Fruit fly (Drosophila melanogaster) whole organism, embryonic: ENCODE measurements around the gene CG4629.
A peak's percentile ranks its signal among the peaks of the same experiment; 100 is the strongest.

Source experiments
- ATbp ChIP-seq: fragments of 200-800 bp; sonication (Bioruptor generic); optimal IDR thresholded peaks from 2 replicates; lab custom pipeline; 2017; ENCODE audit warnings: missing biosample characterization, mild to moderate bottlenecking, missing genetic modification characterization, missing genetic modification reagents
- Abd-B ChIP-seq: fragments of 200-800 bp; sonication (Bioruptor generic); optimal IDR thresholded peaks from 2 replicates; lab custom pipeline; 2018; ENCODE audit warnings: missing biosample characterization, mild to moderate bottlenecking, missing genetic modification characterization, moderate library complexity
- Adf1 ChIP-seq: fragments of 200-800 bp; sonication (Bioruptor generic); IDR thresholded peaks from 2 replicates; pipeline ENCODE4 v1.3.6; 2022; ENCODE audit warnings: missing biosample characterization, missing genetic modification characterization
- Asciz ChIP-seq: fragments of 200-800 bp; sonication (Bioruptor generic); optimal IDR thresholded peaks from 2 replicates; lab custom pipeline; 2017; ENCODE audit warnings: missing biosample characterization, mild to moderate bottlenecking, missing genetic modification characterization, missing genetic modification reagents
- Awh ChIP-seq: fragments of 200-800 bp; sonication (Bioruptor generic); IDR thresholded peaks from 2 replicates; pipeline ENCODE4, ENCODE4 v1.3.6; 2022; ENCODE audit warnings: missing biosample characterization, missing genetic modification characterization
- Bdp1 ChIP-seq: fragments of 200-800 bp; sonication (Bioruptor generic); optimal IDR thresholded peaks from 3 replicates; lab custom pipeline; 2016; ENCODE audit warnings: missing biosample characterization, missing genetic modification characterization
- CG10959 ChIP-seq: fragments of 200-800 bp; sonication (Bioruptor generic); IDR thresholded peaks from 2 replicates; pipeline ENCODE4 v1.3.6; 2022; ENCODE audit warnings: missing biosample characterization, missing genetic modification characterization
- CG11456 ChIP-seq: fragments of 200-800 bp; sonication (Bioruptor generic); IDR thresholded peaks from 3 replicates; pipeline ENCODE4 v1.3.6; 2022; ENCODE audit warnings: missing biosample characterization, missing genetic modification characterization
- CG13123 ChIP-seq: fragments of 200-800 bp; sonication (Bioruptor generic); optimal IDR thresholded peaks from 2 replicates; lab custom pipeline; 2016; ENCODE audit warnings: missing biosample characterization, missing genetic modification characterization
- CG13296 ChIP-seq: fragments of 200-800 bp; sonication (Bioruptor generic); optimal IDR thresholded peaks from 3 replicates; lab custom pipeline; 2018; ENCODE audit warnings: missing biosample characterization, mild to moderate bottlenecking, missing genetic modification characterization
- CG13775 ChIP-seq: fragments of 200-800 bp; sonication (Bioruptor generic); optimal IDR thresholded peaks from 3 replicates; lab custom pipeline; 2017; ENCODE audit warnings: missing biosample characterization, mild to moderate bottlenecking, missing genetic modification characterization
- CG14050 ChIP-seq: fragments of 200-800 bp; sonication (Bioruptor generic); IDR thresholded peaks from 3 replicates; pipeline ENCODE4 v1.3.6; 2022; ENCODE audit warnings: missing biosample characterization, missing genetic modification characterization
- CG14667 ChIP-seq: fragments of 200-800 bp; sonication (Bioruptor generic); IDR thresholded peaks from 2 replicates; pipeline ENCODE4 v1.3.6; 2022; ENCODE audit warnings: missing biosample characterization, missing genetic modification characterization
- CG16815 ChIP-seq: fragments of 200-800 bp; sonication (Bioruptor generic); optimal IDR thresholded peaks from 3 replicates; lab custom pipeline; 2017; ENCODE audit warnings: missing biosample characterization, mild to moderate bottlenecking, missing genetic modification characterization
- CG2199 ChIP-seq: fragments of 200-800 bp; sonication (Bioruptor generic); IDR thresholded peaks from 3 replicates; pipeline ENCODE4 v1.3.6; 2022; ENCODE audit warnings: missing biosample characterization, missing genetic modification characterization
- CG2202 ChIP-seq: fragments of 200-800 bp; sonication (Bioruptor generic); optimal IDR thresholded peaks from 2 replicates; lab custom pipeline; 2018; ENCODE audit warnings: missing biosample characterization, mild to moderate bottlenecking, missing genetic modification characterization
- CG33557 ChIP-seq: fragments of 200-800 bp; sonication (Bioruptor generic); optimal IDR thresholded peaks from 2 replicates; lab custom pipeline; 2019; ENCODE audit warnings: missing biosample characterization, mild to moderate bottlenecking, missing genetic modification characterization, moderate library complexity
- CG5245 ChIP-seq: fragments of 200-800 bp; sonication (Bioruptor generic); optimal IDR thresholded peaks from 3 replicates; lab custom pipeline; 2016; ENCODE audit warnings: missing biosample characterization, missing genetic modification characterization
- CG6254 ChIP-seq: fragments of 200-800 bp; sonication (Bioruptor generic); optimal IDR thresholded peaks from 3 replicates; lab custom pipeline; 2017; ENCODE audit warnings: mild to moderate bottlenecking, missing biosample characterization, missing genetic modification reagents, missing genetic modification characterization
- CG7556 ChIP-seq: fragments of 200-800 bp; sonication (Bioruptor generic); optimal IDR thresholded peaks from 2 replicates; lab custom pipeline; 2017; ENCODE audit warnings: missing biosample characterization, mild to moderate bottlenecking, missing genetic modification characterization
- CG8089 ChIP-seq: fragments of 200-800 bp; sonication (Bioruptor generic); optimal IDR thresholded peaks from 3 replicates; lab custom pipeline; 2016; ENCODE audit warnings: missing biosample characterization, missing genetic modification characterization
- CG8290 ChIP-seq, 3 experiments: fragments of 200-800 bp; sonication (Bioruptor generic); optimal IDR thresholded peaks; 2 replicates each; lab custom pipeline; 2016 to 2019; ENCODE audit warnings: missing biosample characterization in 3 of 3, missing genetic modification characterization in 3 of 3, mild to moderate bottlenecking in 2 of 3, moderate library complexity in 1 of 3
- CG8388 ChIP-seq: fragments of 200-800 bp; sonication (Bioruptor generic); optimal IDR thresholded peaks from 2 replicates; lab custom pipeline; 2019; ENCODE audit warnings: missing biosample characterization, mild to moderate bottlenecking, missing genetic modification characterization, moderate library complexity
- CG8924 ChIP-seq: fragments of 200-800 bp; optimal IDR thresholded peaks from 3 replicates; lab custom pipeline; 2019; ENCODE audit warnings: missing biosample characterization, mild to moderate bottlenecking, missing genetic modification characterization, moderate library complexity
- CTCF ChIP-seq: fragments of 200-800 bp; sonication (Bioruptor generic); optimal IDR thresholded peaks from 2 replicates; lab custom pipeline; 2017; ENCODE audit warnings: missing biosample characterization, mild to moderate bottlenecking, missing genetic modification characterization, moderate library complexity
- D19A ChIP-seq: fragments of 200-800 bp; optimal IDR thresholded peaks from 3 replicates; lab custom pipeline; 2019; ENCODE audit warnings: missing biosample characterization, mild to moderate bottlenecking, missing genetic modification characterization, moderate library complexity
- D19B ChIP-seq: fragments of 200-800 bp; sonication (Bioruptor generic); optimal IDR thresholded peaks from 2 replicates; lab custom pipeline; 2017; ENCODE audit warnings: missing biosample characterization, mild to moderate bottlenecking, missing genetic modification characterization
- Dp ChIP-seq: fragments of 200-800 bp; sonication (Bioruptor generic); optimal IDR thresholded peaks from 2 replicates; lab custom pipeline; 2018; ENCODE audit warnings: missing biosample characterization, mild to moderate bottlenecking, missing genetic modification characterization, moderate library complexity
- Drgx ChIP-seq: fragments of 200-800 bp; sonication (Bioruptor generic); IDR thresholded peaks from 2 replicates; pipeline ENCODE4 v1.3.6; 2022; ENCODE audit warnings: missing biosample characterization, missing genetic modification characterization
- Hsf ChIP-seq: fragments of 200-800 bp; sonication (Bioruptor generic); optimal IDR thresholded peaks from 3 replicates; lab custom pipeline; 2016; ENCODE audit warnings: missing biosample characterization, missing genetic modification characterization
- Xrp1 ChIP-seq: fragments of 200-800 bp; sonication (Bioruptor generic); IDR thresholded peaks from 2 replicates; pipeline ENCODE4 v1.3.6; 2022; ENCODE audit warnings: missing biosample characterization, missing genetic modification characterization
- bbx ChIP-seq: fragments of 200-800 bp; sonication (Bioruptor generic); IDR thresholded peaks from 2 replicates; pipeline ENCODE4 v1.3.6; 2022; ENCODE audit warnings: missing biosample characterization, missing genetic modification characterization; ENCODE audit not compliant: partially characterized antibody
- bowl ChIP-seq: fragments of 200-800 bp; sonication (Bioruptor generic); IDR thresholded peaks from 2 replicates; pipeline ENCODE4 v1.3.6; 2022; ENCODE audit warnings: missing biosample characterization, missing genetic modification characterization
- chif ChIP-seq, 2 experiments: fragments of 200-800 bp; sonication (Bioruptor generic); optimal IDR thresholded peaks; 3 replicates each; lab custom pipeline; 2016; ENCODE audit warnings: missing biosample characterization in 2 of 2, missing genetic modification characterization in 2 of 2
- gem ChIP-seq: fragments of 200-800 bp; sonication (Bioruptor generic); optimal IDR thresholded peaks from 2 replicates; lab custom pipeline; 2019; ENCODE audit warnings: missing biosample characterization, mild to moderate bottlenecking, missing genetic modification characterization, moderate library complexity
- gt ChIP-seq: fragments of 200-800 bp; sonication (Bioruptor generic); IDR thresholded peaks from 2 replicates; pipeline ENCODE4 v1.3.6; 2022; ENCODE audit warnings: missing biosample characterization, missing genetic modification characterization
- hkb ChIP-seq, 2 experiments: fragments of 200-800 bp in 1 of 2; fragments of >200 bp in 1 of 2; sonication (Bioruptor generic) in 1 of 2; IDR thresholded peaks in 1 of 2; optimal IDR thresholded peaks in 1 of 2; 2 replicates each; pipeline versions ENCODE4 v1.3.6 to Lab custom; 2017 to 2022; ENCODE audit warnings: missing biosample characterization in 1 of 2, missing genetic modification characterization in 1 of 2
- lbe ChIP-seq: fragments of 200-800 bp; sonication (Bioruptor generic); optimal IDR thresholded peaks from 2 replicates; lab custom pipeline; 2016; ENCODE audit warnings: missing biosample characterization, mild to moderate bottlenecking, missing genetic modification characterization
- lov ChIP-seq, 2 experiments: fragments of 200-800 bp in 1 of 2; fragments of >200 bp in 1 of 2; sonication (Bioruptor generic) in 1 of 2; IDR thresholded peaks in 1 of 2; optimal IDR thresholded peaks in 1 of 2; 2 replicates in 1 of 2; 3 replicates in 1 of 2; pipeline versions ENCODE4 v1.3.6 to Lab custom; 2017 to 2022; ENCODE audit warnings: missing biosample characterization in 1 of 2, missing genetic modification characterization in 1 of 2
- pan ChIP-seq, 4 experiments: fragments of >200 bp in 3 of 4; fragments of 200-800 bp in 1 of 4; sonication (Bioruptor generic) in 1 of 4; optimal IDR thresholded peaks in 3 of 4; IDR thresholded peaks in 1 of 4; 2 replicates each; pipeline versions ENCODE4 v1.3.6 to Lab custom; 2017 to 2022; ENCODE audit warnings: missing biosample characterization in 2 of 4, missing genetic modification characterization in 2 of 4, mixed read lengths in 1 of 4
- phol ChIP-seq: fragments of 200-800 bp; sonication (Bioruptor generic); optimal IDR thresholded peaks from 3 replicates; lab custom pipeline; 2018; ENCODE audit warnings: missing biosample characterization, mild to moderate bottlenecking, missing genetic modification characterization, moderate library complexity
- prd ChIP-seq, 3 experiments: fragments of >200 bp in 2 of 3; fragments of 200-800 bp in 1 of 3; sonication (Bioruptor generic) in 1 of 3; optimal IDR thresholded peaks in 2 of 3; IDR thresholded peaks in 1 of 3; 2 replicates in 2 of 3; 3 replicates in 1 of 3; pipeline versions ENCODE4 v1.3.6 to Lab custom; 2017 to 2022; ENCODE audit warnings: missing biosample characterization in 1 of 3, missing genetic modification characterization in 1 of 3
- row ChIP-seq: fragments of 200-800 bp; sonication (Bioruptor generic); IDR thresholded peaks from 3 replicates; pipeline ENCODE4 v1.3.6; 2022; ENCODE audit warnings: missing biosample characterization, missing genetic modification characterization
- sc ChIP-seq, 3 experiments: fragments of >200 bp in 2 of 3; fragments of 200-800 bp in 1 of 3; sonication (Bioruptor generic) in 1 of 3; optimal IDR thresholded peaks; 2 replicates in 2 of 3; 3 replicates in 1 of 3; lab custom pipeline; 2017; ENCODE audit warnings: mild to moderate bottlenecking in 1 of 3, missing biosample characterization in 1 of 3, missing genetic modification characterization in 1 of 3, missing genetic modification reagents in 1 of 3
- sd ChIP-seq: fragments of 200-800 bp; sonication (Bioruptor generic); optimal IDR thresholded peaks from 3 replicates; lab custom pipeline; 2018; ENCODE audit warnings: missing biosample characterization, mild to moderate bottlenecking, missing genetic modification characterization, moderate library complexity
- ssp ChIP-seq: fragments of 200-800 bp; sonication (Bioruptor generic); IDR thresholded peaks from 2 replicates; pipeline ENCODE4 v1.3.6; 2022; ENCODE audit warnings: missing biosample characterization, missing genetic modification characterization
- tap ChIP-seq: fragments of 200-800 bp; optimal IDR thresholded peaks from 3 replicates; lab custom pipeline; 2019; ENCODE audit warnings: missing biosample characterization, mild to moderate bottlenecking, missing genetic modification characterization, moderate library complexity

The CG4629 gene

dm6 chr2L:1070332-1070731, 32.0 kb downstream of the CG4629 start (continued):
- TF ChIP-seq bowl (GFP tag; lab: Robert Waterston, UW) (no peak), CG13775 (GFP tag; lab: Kevin White, UChicago) (peak; percentile 43), CG5245 (GFP tag; lab: Kevin White, UChicago) (peak; percentile 3), CG8290 (GFP tag; optimal IDR thresholded peaks at IDR 0.05; lab: Kevin White, UChicago) (no peak), CG8290 (tag; optimal IDR thresholded peaks at IDR 0.05; lab: Kevin White, UChicago) (no peak), prd (optimal IDR thresholded peaks at IDR 0.05; lab: Kevin White, UChicago) (no peak), prd (GFP tag; IDR thresholded peaks at IDR 0.05; lab: Robert Waterston, UW) (peak; percentile 73; the same call in 2 of the 3 replicates), CG13123 (no peak), CG14050 (GFP tag; lab: Robert Waterston, UW) (no peak), gem (peak; percentile 65), CTCF (no peak), Awh (GFP tag; lab: Robert Waterston, UW) (0 out of 2 replicates have a peak, but pooled peaks have one; percentile 20), bbx (GFP tag; lab: Robert Waterston, UW) (no peak), CG11456 (0 out of 3 replicates have a peak, but pooled peaks have one; percentile 46), D19B (GFP tag; lab: Kevin White, UChicago) (no peak), gt (GFP tag; lab: Robert Waterston, UW) (0 out of 2 replicates have a peak, but pooled peaks have one; percentile 32), Hsf (GFP tag; lab: Kevin White, UChicago) (peak; percentile 5), row (GFP tag; lab: Robert Waterston, UW) (peak; percentile 37; the same call in 2 of the 3 replicates), lov (optimal IDR thresholded peaks at IDR 0.05; lab: Kevin White, UChicago) (no peak), lov (GFP tag; IDR thresholded peaks at IDR 0.05; lab: Robert Waterston, UW) (0 out of 3 replicates have a peak, but pooled peaks have one; percentile 28), hkb (optimal IDR thresholded peaks at IDR 0.05; lab: Kevin White, UChicago) (no peak), hkb (GFP tag; IDR thresholded peaks at IDR 0.05; lab: Robert Waterston, UW) (peak; percentile 23; the same call in 1 of the 2 replicates), CG14667 (GFP tag; lab: Robert Waterston, UW) (no peak), CG13296 (GFP tag; lab: Kevin White, UChicago) (no peak), CG33557 (GFP tag; lab: Kevin White, UChicago) (peak; percentile 8), Drgx (GFP tag; lab: Robert Waterston, UW) (peak; percentile 74), Xrp1 (GFP tag; lab: Robert Waterston, UW) (peak; percentile 73), CG2199 (GFP tag; lab: Robert Waterston, UW) (no peak), tap (tag; lab: Kevin White, UChicago) (peak; percentile 10), Abd-B (GFP tag; lab: Kevin White, UChicago) (peak; percentile 15), sd (tag; lab: Kevin White, UChicago) (no peak), phol (peak; percentile 58), sc (optimal IDR thresholded peaks at IDR 0.05; lab: Kevin White, UChicago) (no peak), sc (GFP tag; optimal IDR thresholded peaks at IDR 0.05; lab: Kevin White, UChicago) (peak; percentile 33), CG8924 (peak; percentile 11), lbe (GFP tag; lab: Kevin White, UChicago) (no peak), CG16815 (GFP tag; lab: Kevin White, UChicago) (peak; percentile 18), Dp (GFP tag; lab: Kevin White, UChicago) (no peak), CG2202 (tag; lab: Kevin White, UChicago) (peak; percentile 30), Bdp1 (GFP tag; lab: Kevin White, UChicago) (no peak), CG6254 (GFP tag; lab: Kevin White, UChicago) (peak; percentile 33), D19A (tag; lab: Kevin White, UChicago) (peak; percentile 1), Asciz (peak; percentile 6), ssp (GFP tag; lab: Robert Waterston, UW) (0 out of 2 replicates have a peak, but pooled peaks have one; percentile 18), CG7556 (peak; percentile 12), CG10959 (GFP tag; lab: Robert Waterston, UW) (0 out of 2 replicates have a peak, but pooled peaks have one; percentile 6), ATbp (peak; percentile 16), pan (optimal IDR thresholded peaks at IDR 0.05; lab: Kevin White, UChicago) (no peak), pan (GFP tag; optimal IDR thresholded peaks at IDR 0.05 in 1 of 2, IDR thresholded peaks at IDR 0.05 in 1 of 2) (peak in 1 of 2 experiments; percentile 39), CG8388 (GFP tag; lab: Kevin White, UChicago) (peak; percentile 55), chif (GFP tag; optimal IDR thresholded peaks at IDR 0.05; lab: Kevin White, UChicago) (peak; percentile 20 to 31), Adf1 (GFP tag; lab: Robert Waterston, UW) (no peak), CG8089 (no peak)
